Fruit fly (Drosophila melanogaster): ENCODE measurements around the gene CG9922.

Gene CG9922

DNA sequence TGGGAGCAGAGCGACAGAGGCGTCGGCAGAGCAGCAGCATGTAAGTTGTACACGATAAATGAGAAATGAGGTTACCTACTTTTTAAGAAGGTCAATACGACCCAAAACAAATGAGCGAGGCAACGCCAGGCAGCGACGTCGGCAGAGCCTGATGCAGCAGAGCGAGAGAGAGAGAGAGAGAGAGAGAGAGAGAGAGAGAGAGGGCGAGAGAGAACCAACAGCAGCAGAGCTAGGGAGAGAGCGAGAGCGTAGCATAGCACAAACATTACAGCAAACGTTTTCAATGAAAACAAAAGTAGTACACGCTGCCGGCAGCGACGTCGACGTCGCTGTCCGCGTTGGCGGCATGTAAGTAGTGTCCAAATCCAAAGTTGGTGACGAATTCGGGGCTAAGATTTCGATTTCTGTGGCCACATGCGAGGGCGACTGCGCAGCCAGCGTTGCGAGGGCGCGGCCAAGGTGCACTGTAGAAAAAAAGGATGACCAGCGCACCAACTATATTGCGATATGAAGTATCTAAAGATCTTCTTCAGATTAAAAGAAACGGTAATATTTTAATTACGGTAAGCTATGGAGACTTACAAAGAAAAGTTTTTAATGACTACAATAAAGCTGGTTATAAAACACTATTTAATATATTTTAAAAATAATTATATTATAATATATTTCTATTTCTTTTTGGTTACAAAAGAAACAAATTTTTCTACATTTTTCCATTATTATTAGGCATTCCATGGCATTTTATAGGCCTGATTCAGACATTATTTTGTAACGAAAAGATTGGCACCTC, 18.4 kb downstream of the CG9922 start (continued):
- TF ChIP-seq CG14860 (GFP tag; IDR thresholded peaks at IDR 0.05; ENCODE audit: partially characterized antibody) (no peak), CG10209 (GFP tag; optimal IDR thresholded peaks at IDR 0.05) (peak; percentile 92), pan (optimal IDR thresholded peaks at IDR 0.05) (no peak), pan (GFP tag; optimal IDR thresholded peaks at IDR 0.05 in 1 of 2, IDR thresholded peaks at IDR 0.05 in 1 of 2) (peak in 1 of 2 experiments; percentile 91), wek (GFP tag; optimal IDR thresholded peaks at IDR 0.05) (peak; percentile 43), ham (GFP tag; IDR thresholded peaks at IDR 0.05) (no peak), p53 (GFP tag; optimal IDR thresholded peaks at IDR 0.05) (no peak), CG18011 (GFP tag; optimal IDR thresholded peaks at IDR 0.05) (peak; percentile 33), ttk (GFP tag; IDR thresholded peaks at IDR 0.05) (peak; percentile 87), CG15011 (GFP tag; optimal IDR thresholded peaks at IDR 0.05) (peak; percentile 63), CG43689 (GFP tag; IDR thresholded peaks at IDR 0.05) (peak; percentile 80), sob (GFP tag; IDR thresholded peaks at IDR 0.05) (peak; percentile 75; the same call in 1 of the 2 replicates), CG6175 (GFP tag; IDR thresholded peaks at IDR 0.05) (no peak; the same call in 2 of the 3 replicates), slp2 (GFP tag; optimal IDR thresholded peaks at IDR 0.05) (no peak), CG7271 (tag; optimal IDR thresholded peaks at IDR 0.05) (peak; percentile 9), btn (GFP tag; optimal IDR thresholded peaks at IDR 0.05) (peak; percentile 15), pfk (GFP tag; optimal IDR thresholded peaks at IDR 0.05) (peak; percentile 79), corto (GFP tag; optimal IDR thresholded peaks at IDR 0.05) (no peak), fru (optimal IDR thresholded peaks at IDR 0.05) (no peak), unpg (GFP tag; optimal IDR thresholded peaks at IDR 0.05) (peak; percentile 86), CG18619 (GFP tag; optimal IDR thresholded peaks at IDR 0.05) (peak; percentile 89), CG18476 (GFP tag; optimal IDR thresholded peaks at IDR 0.05) (peak; percentile 70), CG11093 (GFP tag; IDR thresholded peaks at IDR 0.05) (peak; percentile 70; the same call in 1 of the 3 replicates), Six4 (GFP tag; optimal IDR thresholded peaks at IDR 0.05) (peak; percentile 63), CG17802 (tag; optimal IDR thresholded peaks at IDR 0.05) (peak; percentile 38), jing (GFP tag; optimal IDR thresholded peaks at IDR 0.05) (peak; percentile 71), lab (GFP tag; optimal IDR thresholded peaks at IDR 0.05) (peak; percentile 78), kah (GFP tag; optimal IDR thresholded peaks at IDR 0.05) (peak; percentile 64), Dbx (GFP tag; IDR thresholded peaks at IDR 0.05) (peak; percentile 64; the same call in 1 of the 3 replicates), psq (GFP tag; optimal IDR thresholded peaks at IDR 0.05) (peak; percentile 38), seq (GFP tag; IDR thresholded peaks at IDR 0.05) (peak; percentile 86), D19B (GFP tag; optimal IDR thresholded peaks at IDR 0.05) (peak; percentile 53), CG12104 (GFP tag; optimal IDR thresholded peaks at IDR 0.05) (peak; percentile 68), Dll (GFP tag; IDR thresholded peaks at IDR 0.05; ENCODE audit: partially characterized antibody) (no peak), CG15601 (tag; optimal IDR thresholded peaks at IDR 0.05) (peak; percentile 67), onecut (GFP tag; IDR thresholded peaks at IDR 0.05) (peak; percentile 70), CG11247 (GFP tag; IDR thresholded peaks at IDR 0.05) (0 out of 2 replicates have a peak, but pooled peaks have one; percentile 39), dimm (GFP tag; IDR thresholded peaks at IDR 0.05) (no peak), CG11398 (GFP tag; optimal IDR thresholded peaks at IDR 0.05) (no peak), CG17568 (GFP tag; optimal IDR thresholded peaks at IDR 0.05) (no peak), CG15073 (GFP tag; optimal IDR thresholded peaks at IDR 0.05) (peak; percentile 17), ems (GFP tag; optimal IDR thresholded peaks at IDR 0.05) (peak; percentile 34), run (tag; optimal IDR thresholded peaks at IDR 0.05) (peak; percentile 88), TFAM (GFP tag; optimal IDR thresholded peaks at IDR 0.05) (no peak), CG12659 (GFP tag; optimal IDR thresholded peaks at IDR 0.05) (peak; percentile 94), ato (GFP tag; IDR thresholded peaks at IDR 0.05; ENCODE audit: partially characterized antibody) (no peak), CG2712 (tag; optimal IDR thresholded peaks at IDR 0.05) (peak; percentile 89), BtbVII (GFP tag; optimal IDR thresholded peaks at IDR 0.05) (peak; percentile 83), Gug (GFP tag; IDR thresholded peaks at IDR 0.05) (peak; percentile 56; the same call in 2 of the 4 replicates)
